Worm (Caenorhabditis elegans) whole organism, early embryonic: ENCODE data around the gene ins-12.

ENCODE experiments used
- B0310.2 ChIP-seq: sonication (generic microtip); optimal IDR thresholded peaks from 2 replicates; lab custom pipeline; 2016; ENCODE audit warnings: mild to moderate bottlenecking, missing genetic modification characterization, missing compliant biosample characterization
- F13C5.2 ChIP-seq: sonication (generic microtip); optimal IDR thresholded peaks from 2 replicates; lab custom pipeline; 2017; ENCODE audit warnings: mild to moderate bottlenecking, missing genetic modification characterization, inconsistent platforms, missing compliant biosample characterization
- aly-1 ChIP-seq: sonication (generic microtip); optimal IDR thresholded peaks from 2 replicates; lab custom pipeline; 2016; ENCODE audit warnings: missing genetic modification characterization, missing compliant biosample characterization
- ama-1 ChIP-seq: fragments of 150-350 bp; optimal IDR thresholded peaks from 2 replicates; lab custom pipeline; 2014
- ceh-13 ChIP-seq: fragments of 200-800 bp; sonication (Bioruptor generic); optimal IDR thresholded peaks from 2 replicates; lab custom pipeline; 2018; ENCODE audit warnings: mild to moderate bottlenecking, missing genetic modification characterization, missing compliant biosample characterization
- ceh-36 ChIP-seq: sonication (generic microtip); optimal IDR thresholded peaks from 2 replicates; lab custom pipeline; 2016; ENCODE audit warnings: missing genetic modification characterization, inconsistent platforms, missing compliant biosample characterization
- ets-7 ChIP-seq: sonication (generic microtip); optimal IDR thresholded peaks from 2 replicates; lab custom pipeline; 2016; ENCODE audit warnings: missing genotype, missing genetic modification characterization, missing compliant biosample characterization
- flt-1 ChIP-seq: fragments of 200-800 bp; sonication (Bioruptor generic); IDR thresholded peaks from 2 replicates; pipeline ENCODE4 v1.3.6; 2022; ENCODE audit warnings: missing genetic modification characterization, missing compliant biosample characterization
- hmbx-1 ChIP-seq: sonication (generic microtip); optimal IDR thresholded peaks from 2 replicates; lab custom pipeline; 2016; ENCODE audit warnings: mild to moderate bottlenecking, missing genetic modification characterization, missing compliant biosample characterization
- hmg-4 ChIP-seq: fragments of 200-800 bp; sonication (Bioruptor generic); optimal IDR thresholded peaks from 2 replicates; lab custom pipeline; 2018; ENCODE audit warnings: mild to moderate bottlenecking, missing genetic modification characterization, missing compliant biosample characterization
- hnd-1 ChIP-seq: sonication (generic microtip); optimal IDR thresholded peaks from 2 replicates; lab custom pipeline; 2016; ENCODE audit warnings: missing genetic modification characterization, missing compliant biosample characterization
- pes-1 ChIP-seq: fragments of 200-800 bp; sonication (Bioruptor generic); IDR thresholded peaks from 2 replicates; pipeline ENCODE4 v1.3.6; 2022; ENCODE audit warnings: missing genetic modification reagents, missing genetic modification characterization, missing compliant biosample characterization
- scrt-1 ChIP-seq: fragments of 200-800 bp; sonication (Bioruptor generic); IDR thresholded peaks from 2 replicates; pipeline ENCODE4 v1.3.6; 2022; ENCODE audit warnings: missing genetic modification characterization, missing compliant biosample characterization
- sea-1 ChIP-seq: fragments of 200-800 bp; sonication (Bioruptor generic); conservative IDR thresholded peaks from 2 replicates; pipeline ENCODE4 v1.3.6; 2022; ENCODE audit warnings: missing genetic modification characterization, missing compliant biosample characterization
- tbx-11 ChIP-seq: fragments of 200-800 bp; sonication (Bioruptor generic); IDR thresholded peaks from 2 replicates; pipeline ENCODE4 v1.3.6; 2022; ENCODE audit warnings: missing genetic modification characterization, missing compliant biosample characterization
- tbx-37 ChIP-seq: fragments of 200-800 bp; sonication (Bioruptor generic); conservative IDR thresholded peaks from 2 replicates; pipeline ENCODE4 v1.3.6; 2022; ENCODE audit warnings: missing genetic modification reagents, missing genetic modification characterization, missing compliant biosample characterization
- tra-4 ChIP-seq: sonication (generic microtip); optimal IDR thresholded peaks from 2 replicates; lab custom pipeline; 2017; ENCODE audit warnings: missing genetic modification characterization, missing compliant biosample characterization

ins-12 gene

ce11 chrII:5518055-5518454, 36.4 kb upstream of the ins-12 start:
- no peak for TF ChIP-seq ama-1
- no peak for TF ChIP-seq tbx-11 (GFP tag; lab: Robert Waterston, UW)
- no peak for TF ChIP-seq hnd-1 (tag; lab: Kevin White, UChicago)
- TF ChIP-seq ceh-13 (GFP tag; lab: Kevin White, UChicago) = no peak
- no peak for TF ChIP-seq F13C5.2 (tag; lab: Kevin White, UChicago)
- TF ChIP-seq scrt-1 (GFP tag; lab: Robert Waterston, UW) = no peak
- no peak for TF ChIP-seq aly-1
- TF ChIP-seq tra-4 (tag; lab: Kevin White, UChicago) = no peak
- no peak for TF ChIP-seq hmbx-1
- TF ChIP-seq hmg-4 (GFP tag; lab: Kevin White, UChicago) = no peak
- no peak for TF ChIP-seq ceh-36 (tag; lab: Kevin White, UChicago)
- no peak for TF ChIP-seq tbx-37 (GFP tag; lab: Robert Waterston, UW)
- no peak for TF ChIP-seq pes-1 (GFP tag; lab: Robert Waterston, UW)

ce11 chrII:5518910-5519309, 35.5 kb upstream of the ins-12 start, which contains the start of gene ZK177.2:
ZK177.2 (plus strand) TSS chrII:5519210.
- no peak for TF ChIP-seq ama-1
- TF ChIP-seq flt-1 (GFP tag; lab: Robert Waterston, UW) = no peak
- no peak for TF ChIP-seq aly-1
- no peak for TF ChIP-seq hmg-4 (GFP tag; lab: Kevin White, UChicago)
- no peak for TF ChIP-seq scrt-1 (GFP tag; lab: Robert Waterston, UW)
- TF ChIP-seq sea-1 (GFP tag; lab: Robert Waterston, UW) = no peak
- TF ChIP-seq tbx-11 (GFP tag; lab: Robert Waterston, UW) = no peak
- TF ChIP-seq ceh-36 (tag; lab: Kevin White, UChicago) = no peak
- no peak for TF ChIP-seq hmbx-1
- no peak for TF ChIP-seq tra-4 (tag; lab: Kevin White, UChicago)
- no peak for TF ChIP-seq tbx-37 (GFP tag; lab: Robert Waterston, UW)
- TF ChIP-seq ets-7 (tag; lab: Kevin White, UChicago) = no peak

- no peak for TF ChIP-seq pes-1 (GFP tag; lab: Robert Waterston, UW)
- TF ChIP-seq F13C5.2 (tag; lab: Kevin White, UChicago) = no peak
- TF ChIP-seq sea-1 (GFP tag; lab: Robert Waterston, UW) = no peak
- TF ChIP-seq B0310.2 (tag; lab: Kevin White, UChicago) = no peak
- TF ChIP-seq ceh-13 (GFP tag; lab: Kevin White, UChicago) = no peak
- no peak for TF ChIP-seq tra-4 (tag; lab: Kevin White, UChicago)
- no peak for TF ChIP-seq tbx-11 (GFP tag; lab: Robert Waterston, UW)
- TF ChIP-seq tbx-37 (GFP tag; lab: Robert Waterston, UW) = no peak
- TF ChIP-seq hmg-4 (GFP tag; lab: Kevin White, UChicago) = no peak
- no peak for TF ChIP-seq scrt-1 (GFP tag; lab: Robert Waterston, UW)
- TF ChIP-seq hmbx-1 = no peak
- no peak for TF ChIP-seq ceh-36 (tag; lab: Kevin White, UChicago)
- TF ChIP-seq ama-1 = no peak
- no peak for TF ChIP-seq aly-1
- TF ChIP-seq hnd-1 (tag; lab: Kevin White, UChicago) = no peak
- TF ChIP-seq flt-1 (GFP tag; lab: Robert Waterston, UW) = no peak
These were observed 33.0 kb upstream of the ins-12 start, which contains the start of gene ZK177.12 for ce11 chrII:5521411-5521810. ZK177.12 (plus strand) TSS chrII:5521711.

ce11 chrII:5522637-5523036, 31.8 kb upstream of the ins-12 start, which contains the start of gene ZK177.11:
ZK177.11 (plus strand) TSS chrII:5522937.
- TF ChIP-seq ama-1 (no peak), flt-1 (GFP tag; lab: Robert Waterston, UW) (no peak), tbx-37 (GFP tag; lab: Robert Waterston, UW) (no peak), hnd-1 (tag; lab: Kevin White, UChicago) (no peak), tbx-11 (GFP tag; lab: Robert Waterston, UW) (no peak), aly-1 (no peak), pes-1 (GFP tag; lab: Robert Waterston, UW) (no peak), ceh-36 (tag; lab: Kevin White, UChicago) (no peak), hmbx-1 (no peak), hmg-4 (GFP tag; lab: Kevin White, UChicago) (no peak)

ce11 chrII:5525297-5525696, 29.1 kb upstream of the ins-12 start, which contains the start of gene tbx-35:
tbx-35 (minus strand) TSS chrII:5525397.
- TF ChIP-seq ama-1 = no peak
- no peak for TF ChIP-seq sea-1 (GFP tag; lab: Robert Waterston, UW)
- TF ChIP-seq tbx-11 (GFP tag; lab: Robert Waterston, UW) = no peak
- no peak for TF ChIP-seq F13C5.2 (tag; lab: Kevin White, UChicago)
- no peak for TF ChIP-seq scrt-1 (GFP tag; lab: Robert Waterston, UW)
- no peak for TF ChIP-seq hnd-1 (tag; lab: Kevin White, UChicago)
- TF ChIP-seq hmbx-1 = no peak
- TF ChIP-seq flt-1 (GFP tag; lab: Robert Waterston, UW) = no peak
- no peak for TF ChIP-seq tra-4 (tag; lab: Kevin White, UChicago)
- no peak for TF ChIP-seq hmg-4 (GFP tag; lab: Kevin White, UChicago)
- TF ChIP-seq ceh-36 (tag; lab: Kevin White, UChicago) = no peak

ce11 chrII:5527841-5528240, 26.6 kb upstream of the ins-12 start, which contains the start of gene ZK177.1:
ZK177.1 (plus strand) TSS chrII:5528141.
- TF ChIP-seq ets-7 (tag; lab: Kevin White, UChicago) = no peak
- no peak for TF ChIP-seq tra-4 (tag; lab: Kevin White, UChicago)
- no peak for TF ChIP-seq B0310.2 (tag; lab: Kevin White, UChicago)
- TF ChIP-seq hmg-4 (GFP tag; lab: Kevin White, UChicago) = no peak
- TF ChIP-seq aly-1 = no peak
- TF ChIP-seq tbx-11 (GFP tag; lab: Robert Waterston, UW) = no peak

- TF ChIP-seq pes-1 (GFP tag; lab: Robert Waterston, UW) (no peak), flt-1 (GFP tag; lab: Robert Waterston, UW) (no peak), B0310.2 (tag; lab: Kevin White, UChicago) (no peak), ets-7 (tag; lab: Kevin White, UChicago) (no peak), scrt-1 (GFP tag; lab: Robert Waterston, UW) (no peak), F13C5.2 (tag; lab: Kevin White, UChicago) (no peak), tra-4 (tag; lab: Kevin White, UChicago) (no peak), ceh-13 (GFP tag; lab: Kevin White, UChicago) (no peak), sea-1 (GFP tag; lab: Robert Waterston, UW) (no peak), ama-1 (no peak), tbx-11 (GFP tag; lab: Robert Waterston, UW) (no peak), tbx-37 (GFP tag; lab: Robert Waterston, UW) (no peak), ceh-36 (tag; lab: Kevin White, UChicago) (no peak), aly-1 (no peak), hmg-4 (GFP tag; lab: Kevin White, UChicago) (no peak), hnd-1 (tag; lab: Kevin White, UChicago) (no peak), hmbx-1 (no peak)
These were observed 22.5 kb upstream of the ins-12 start, which contains the start of gene C17C3.9 for ce11 chrII:5531855-5532328. C17C3.9 (minus strand) TSS chrII:5532278.
